Fruit fly (Drosophila melanogaster): Measurements from ENCODE around the gene RunxA.
"Not testable (repeated sequence)": the region's sequence is repeated elsewhere in the genome, so short reads cannot be mapped to it uniquely, and the experiment has no call there.

RunxA gene

DNA sequence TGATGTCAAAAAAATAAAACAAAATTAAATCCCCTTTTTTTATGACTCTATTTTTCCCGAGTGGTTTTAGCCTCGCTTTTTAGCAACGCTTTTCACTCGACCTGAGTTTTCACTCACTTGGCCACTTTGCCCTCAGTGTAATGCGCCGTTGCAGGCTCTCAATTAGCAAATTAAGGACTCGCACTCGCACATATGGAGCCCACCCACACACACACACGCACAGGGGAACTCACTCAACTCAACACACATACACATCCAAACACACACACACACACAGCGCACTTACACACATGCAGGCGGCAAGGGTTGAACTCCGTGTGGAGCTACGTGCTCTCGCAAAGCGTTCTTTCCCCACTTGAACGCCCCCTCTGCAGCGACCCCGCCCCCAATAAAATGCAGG lies 10.6 kb downstream of the RunxA start:
- no peak for TF ChIP-seq CG17801 (GFP tag; optimal IDR thresholded peaks at IDR 0.05; ENCODE audit: partially characterized antibody)

DNA sequence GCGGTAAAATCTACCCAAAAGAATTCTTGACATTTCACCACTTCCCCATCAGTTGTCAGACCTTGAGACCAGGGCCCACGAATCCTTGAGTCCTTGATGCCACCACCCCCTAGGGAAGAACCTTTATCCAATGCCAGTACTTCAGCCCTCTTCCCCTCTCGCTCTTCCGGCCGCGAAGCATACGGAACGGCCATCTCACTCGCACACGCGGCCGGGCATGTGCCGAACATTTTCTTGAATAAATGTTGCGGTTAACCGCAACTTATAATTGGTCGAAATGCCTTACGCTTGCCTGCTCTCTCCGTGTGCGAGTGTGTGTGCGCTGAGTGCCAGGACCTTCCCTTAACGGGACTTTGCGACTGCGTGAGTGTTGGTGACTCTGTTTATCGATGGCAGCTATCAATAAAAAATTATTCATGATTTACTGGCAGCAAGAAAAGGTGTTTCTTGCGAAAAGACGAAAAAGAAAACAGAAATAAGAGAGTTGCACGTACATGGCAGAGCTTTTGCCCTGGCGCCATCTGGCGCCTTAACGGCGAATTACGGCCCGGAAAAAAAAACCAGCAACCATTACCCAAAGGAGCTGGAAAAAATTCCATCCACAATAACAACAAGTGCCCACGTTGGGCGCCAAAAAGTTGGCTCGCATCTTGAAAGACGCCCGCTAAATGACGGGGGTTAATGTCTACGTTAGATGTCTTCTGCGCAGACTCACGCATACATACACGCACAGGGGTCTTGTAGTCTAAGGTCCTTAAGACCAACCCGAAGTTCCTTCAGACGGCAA lies 40.6 kb downstream of the RunxA start:
- TF ChIP-seq CG17801 (GFP tag; optimal IDR thresholded peaks at IDR 0.05; ENCODE audit: partially characterized antibody) = no peak

DNA sequence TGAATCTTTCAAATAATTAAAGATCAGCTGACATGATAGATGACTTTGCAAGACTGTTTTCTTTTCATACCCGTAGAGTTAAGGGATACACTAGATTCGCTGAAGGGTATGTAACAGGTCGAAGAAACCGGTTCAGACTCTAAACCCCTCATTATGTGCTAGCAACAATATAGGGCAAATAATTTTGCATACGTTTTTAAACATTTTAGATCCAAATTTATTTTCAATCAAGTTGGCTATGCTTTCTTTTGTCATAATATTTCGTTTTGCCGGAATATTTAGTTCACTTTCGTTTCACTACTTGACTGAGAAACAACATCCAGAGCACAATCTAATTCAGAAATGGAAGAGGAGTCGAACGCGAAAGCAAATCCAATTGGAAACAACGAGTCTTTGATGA lies 49.6 kb downstream of the RunxA start, which contains the start of gene CG42580:
Gene CG42580, plus strand, starts transcription at position 301 of the 400 bp plus-strand sequence.
- TF ChIP-seq CG17801 (GFP tag; optimal IDR thresholded peaks at IDR 0.05; ENCODE audit: partially characterized antibody) = not testable (repeated sequence)

DNA sequence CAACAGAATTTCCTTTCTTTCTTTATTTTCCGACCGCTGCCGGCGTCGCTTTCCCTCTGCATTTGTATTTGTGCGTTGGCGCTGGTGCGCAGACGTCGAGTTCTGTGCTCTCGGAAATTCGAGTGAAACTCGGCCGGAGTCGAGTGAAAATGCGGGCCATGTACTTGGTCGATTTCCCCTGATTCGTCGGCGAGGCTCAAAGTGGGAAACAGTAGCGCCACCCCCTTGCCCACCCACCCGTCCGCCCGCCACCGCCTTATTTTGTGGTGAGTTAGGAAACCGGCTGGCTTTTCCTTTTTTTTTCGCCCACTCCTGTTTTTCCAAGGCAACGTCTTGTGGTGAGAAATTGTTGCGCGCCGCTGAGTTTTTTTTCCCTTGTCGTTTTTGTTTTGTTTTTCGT lies 64.0 kb downstream of the RunxA start:
- no peak for TF ChIP-seq CG17801 (GFP tag; optimal IDR thresholded peaks at IDR 0.05; ENCODE audit: partially characterized antibody)
